Fruit fly (Drosophila melanogaster) whole organism, embryonic: ENCODE results near the gene CG5776.

Experiments used
- CG10267 ChIP-seq: fragments of 200-800 bp; sonication (Bioruptor generic); optimal IDR thresholded peaks from 2 replicates; lab custom pipeline; 2018; ENCODE audit warnings: missing biosample characterization, mild to moderate bottlenecking, missing genetic modification characterization, moderate library complexity
- CG2199 ChIP-seq: fragments of 200-800 bp; sonication (Bioruptor generic); IDR thresholded peaks from 3 replicates; pipeline ENCODE4 v1.3.6; 2022; ENCODE audit warnings: missing biosample characterization, missing genetic modification characterization
- CG6765 ChIP-seq: fragments of 200-800 bp; sonication (Bioruptor generic); optimal IDR thresholded peaks from 3 replicates; lab custom pipeline; 2017; ENCODE audit warnings: missing biosample characterization, mild to moderate bottlenecking, missing genetic modification characterization
- psq ChIP-seq: fragments of 200-800 bp; sonication (Bioruptor generic); optimal IDR thresholded peaks from 2 replicates; lab custom pipeline; 2017; ENCODE audit warnings: missing biosample characterization, missing genetic modification characterization
- usp ChIP-seq: fragments of >200 bp; optimal IDR thresholded peaks from 2 replicates; lab custom pipeline; 2017; ENCODE audit warnings: missing biosample characterization, missing genetic modification characterization

- no peak for TF ChIP-seq usp
- no peak for TF ChIP-seq CG2199 (GFP tag; lab: Robert Waterston, UW)
- TF ChIP-seq psq (GFP tag; lab: Kevin White, UChicago), result no peak
- no peak for TF ChIP-seq CG10267
- TF ChIP-seq CG6765, result no peak
Observed at dm6 chr2L:12674365-12674764, 29.9 kb downstream of the CG5776 start.
